Fruit fly (Drosophila melanogaster): ENCODE results near the gene Npl4.

The Npl4 gene

DNA sequence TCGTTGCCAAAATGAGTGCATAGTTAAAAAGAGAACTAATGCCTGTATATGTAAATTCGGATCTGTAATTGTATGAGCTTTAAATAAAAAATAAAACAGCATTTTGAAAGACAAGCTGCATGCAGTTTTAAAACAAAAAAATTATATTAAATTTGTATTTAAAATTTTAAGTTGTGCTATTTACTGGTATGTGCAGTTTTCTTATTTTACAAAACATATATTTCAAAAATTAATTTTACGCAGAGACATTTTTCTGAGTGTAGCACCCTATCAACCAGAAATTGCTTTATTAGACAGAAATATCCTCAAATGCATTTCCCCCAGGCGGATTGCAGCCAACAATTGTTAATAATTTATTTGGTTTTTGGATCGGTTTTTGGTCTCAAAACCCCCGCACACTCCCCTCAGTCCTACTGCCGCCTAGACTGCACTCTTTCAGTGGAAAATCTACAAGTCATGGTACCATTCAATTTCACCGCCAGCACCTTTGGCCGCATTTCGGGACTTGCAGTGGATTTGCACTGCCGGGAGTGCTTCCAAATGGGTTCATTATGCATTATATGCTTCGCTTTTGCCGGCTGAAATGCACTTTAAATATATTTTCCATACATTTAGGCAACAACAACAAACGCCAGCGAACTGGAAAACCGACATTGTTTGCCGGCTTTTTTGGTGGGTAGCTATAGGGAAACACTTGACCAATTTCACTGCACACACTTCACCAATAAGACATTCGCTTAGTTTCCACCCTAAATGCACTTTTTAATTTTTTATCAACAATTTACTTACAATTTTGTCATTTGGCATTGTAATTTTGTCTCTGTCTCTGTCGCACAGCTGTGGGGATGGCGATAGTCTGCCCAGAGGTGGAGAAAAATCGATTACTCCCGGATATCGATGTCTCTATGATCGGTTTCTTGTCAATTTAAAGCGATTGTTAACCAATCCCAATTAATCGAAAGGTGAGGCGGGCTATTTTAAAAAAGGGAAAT is at the start of gene Npl4 (continued):
- no peak for TF ChIP-seq ken (GFP tag; IDR thresholded peaks at IDR 0.05)
- no peak for TF ChIP-seq C15 (GFP tag; IDR thresholded peaks at IDR 0.05)
- TF ChIP-seq CG7987 (GFP tag; optimal IDR thresholded peaks at IDR 0.05): no peak
- TF ChIP-seq CG18011 (GFP tag; optimal IDR thresholded peaks at IDR 0.05): peak; percentile 71
- TF ChIP-seq wor (GFP tag; IDR thresholded peaks at IDR 0.05): no peak
- no peak for TF ChIP-seq Rx (GFP tag; IDR thresholded peaks at IDR 0.05)
- TF ChIP-seq Camta (GFP tag; optimal IDR thresholded peaks at IDR 0.05): peak; percentile 38
- TF ChIP-seq dmrt99B (tag; optimal IDR thresholded peaks at IDR 0.05): no peak
- peak; percentile 99 for TF ChIP-seq CG6791 (GFP tag; IDR thresholded peaks at IDR 0.05; ENCODE audit: partially characterized antibody)
- TF ChIP-seq tio (GFP tag; optimal IDR thresholded peaks at IDR 0.05): peak; percentile 25
- TF ChIP-seq Usf (GFP tag; optimal IDR thresholded peaks at IDR 0.05): no peak
- TF ChIP-seq zfh1 (GFP tag; IDR thresholded peaks at IDR 0.05): peak; percentile 46; the same call in 1 of the 3 replicates
- TF ChIP-seq NC2β (GFP tag; optimal IDR thresholded peaks at IDR 0.05): no peak
- TF ChIP-seq tna (GFP tag; IDR thresholded peaks at IDR 0.05; ENCODE audit: partially characterized antibody): peak; percentile 99
- TF ChIP-seq CG16815 (GFP tag; optimal IDR thresholded peaks at IDR 0.05): peak; percentile 6
- no peak for TF ChIP-seq bigmax (GFP tag; optimal IDR thresholded peaks at IDR 0.05)
- TF ChIP-seq CG4404 (GFP tag; IDR thresholded peaks at IDR 0.05): no peak
- no peak for TF ChIP-seq trh (GFP tag; optimal IDR thresholded peaks at IDR 0.05)
- no peak for TF ChIP-seq gsb-n (tag; optimal IDR thresholded peaks at IDR 0.05)
- TF ChIP-seq Antp (GFP tag; optimal IDR thresholded peaks at IDR 0.05): no peak
- TF ChIP-seq nau (GFP tag; optimal IDR thresholded peaks at IDR 0.05): no peak
- no peak for TF ChIP-seq Chrac-16 (GFP tag; optimal IDR thresholded peaks at IDR 0.05)
- TF ChIP-seq pnt (GFP tag; optimal IDR thresholded peaks at IDR 0.05): no peak
- TF ChIP-seq Sry-β (GFP tag; optimal IDR thresholded peaks at IDR 0.05): peak; percentile 60
- TF ChIP-seq CG14710 (tag; optimal IDR thresholded peaks at IDR 0.05): peak; percentile 12
- no peak for TF ChIP-seq ind (GFP tag; optimal IDR thresholded peaks at IDR 0.05)
- no peak for TF ChIP-seq CG3847 (GFP tag; IDR thresholded peaks at IDR 0.05)
- no peak for TF ChIP-seq dysf (GFP tag; IDR thresholded peaks at IDR 0.05)
- TF ChIP-seq Scr (GFP tag; IDR thresholded peaks at IDR 0.05; ENCODE audit: partially characterized antibody): peak; percentile 88
- TF ChIP-seq B-H1 (GFP tag; IDR thresholded peaks at IDR 0.05): peak; percentile 28; the same call in 1 of the 3 replicates
- TF ChIP-seq trem (tag; optimal IDR thresholded peaks at IDR 0.05): peak; percentile 93
- no peak for TF ChIP-seq CG11560 (tag; IDR thresholded peaks at IDR 0.05)
- peak; percentile 98 for TF ChIP-seq hb (GFP tag; IDR thresholded peaks at IDR 0.05; ENCODE audit: partially characterized antibody)
- TF ChIP-seq CG7839 (tag; optimal IDR thresholded peaks at IDR 0.05): no peak
- TF ChIP-seq NfI (GFP tag; optimal IDR thresholded peaks at IDR 0.05): no peak
- peak; percentile 37 for TF ChIP-seq YL-1 (GFP tag; optimal IDR thresholded peaks at IDR 0.05)
- no peak for TF ChIP-seq CG31388 (GFP tag; optimal IDR thresholded peaks at IDR 0.05)
- peak; percentile 53 for TF ChIP-seq MESR4 (GFP tag; optimal IDR thresholded peaks at IDR 0.05)
- TF ChIP-seq Oaz (GFP tag; IDR thresholded peaks at IDR 0.05): no peak
- no peak for TF ChIP-seq CG2678 (tag; optimal IDR thresholded peaks at IDR 0.05)
- TF ChIP-seq pho (GFP tag; optimal IDR thresholded peaks at IDR 0.05): no peak
- TF ChIP-seq nerfin-2 (GFP tag; IDR thresholded peaks at IDR 0.05; ENCODE audit: partially characterized antibody): peak; percentile 99
- peak in 1 of 2 experiments; percentile 48 for TF ChIP-seq crp (GFP tag; optimal IDR thresholded peaks at IDR 0.05)
- TF ChIP-seq sna (GFP tag; IDR thresholded peaks at IDR 0.05; ENCODE audit: partially characterized antibody): peak; percentile 87
- TF ChIP-seq CG3281 (GFP tag; optimal IDR thresholded peaks at IDR 0.05): no peak
- TF ChIP-seq fd102C (GFP tag; optimal IDR thresholded peaks at IDR 0.05): no peak
- TF ChIP-seq CG11093 (GFP tag; IDR thresholded peaks at IDR 0.05): no peak
- no peak for TF ChIP-seq pros (GFP tag; optimal IDR thresholded peaks at IDR 0.05)
